Worm (Caenorhabditis elegans) whole organism, young adult: Measurements from ENCODE around the gene pat-6.
"Not testable (repeated sequence)": the region's sequence is repeated elsewhere in the genome, so short reads cannot be mapped to it uniquely, and the experiment has no call there.

ENCODE experiments used
- T07F8.4 ChIP-seq: sonication (generic microtip); optimal IDR thresholded peaks from 2 replicates; lab custom pipeline; 2016; ENCODE audit warnings: mild to moderate bottlenecking, missing genetic modification characterization, moderate library complexity, missing compliant biosample characterization
- ama-1 ChIP-seq, 3 experiments: fragments of 150-350 bp in 1 of 3; sonication (generic microtip) in 2 of 3; optimal IDR thresholded peaks; 2 replicates each; lab custom pipeline; 2014 to 2018; ENCODE audit warnings: missing biosample characterization in 2 of 3, missing genetic modification characterization in 2 of 3, missing genetic modification reagents in 2 of 3
- aptf-2 ChIP-seq: fragments of 200-800 bp; sonication (Bioruptor generic); conservative IDR thresholded peaks from 2 replicates; pipeline ENCODE4 v1.3.6; 2022; ENCODE audit warnings: missing genetic modification reagents, missing genetic modification characterization, missing compliant biosample characterization
- cebp-1 ChIP-seq, 2 experiments: fragments of 200-800 bp in 1 of 2; sonication (Bioruptor generic) in 1 of 2; sonication (generic microtip) in 1 of 2; IDR thresholded peaks in 1 of 2; optimal IDR thresholded peaks in 1 of 2; 2 replicates each; pipeline versions ENCODE4 v1.3.6 to Lab custom; 2017 to 2022; ENCODE audit warnings: missing compliant biosample characterization in 2 of 2, missing genetic modification characterization in 2 of 2, mild to moderate bottlenecking in 1 of 2, missing genetic modification reagents in 1 of 2, moderate library complexity in 1 of 2
- hsf-1 ChIP-seq: fragments of 200-800 bp; sonication (Bioruptor generic); IDR thresholded peaks from 2 replicates; pipeline ENCODE4 v1.3.6; 2022; ENCODE audit warnings: missing genetic modification reagents, missing genetic modification characterization, missing compliant biosample characterization
- lin-26 ChIP-seq: fragments of 200-800 bp; sonication (Bioruptor generic); IDR thresholded peaks from 2 replicates; pipeline ENCODE4 v1.3.6; 2022; ENCODE audit warnings: missing genetic modification reagents, missing genetic modification characterization, missing compliant biosample characterization
- lin-35 ChIP-seq, 3 experiments: fragments of 150-350 bp in 2 of 3; sonication (generic microtip) in 1 of 3; optimal IDR thresholded peaks; 2 replicates each; lab custom pipeline; 2014 to 2018; ENCODE audit warnings: missing biosample characterization in 3 of 3, missing genetic modification characterization in 3 of 3, missing genetic modification reagents in 3 of 3
- lsy-27 ChIP-seq: sonication (generic microtip); optimal IDR thresholded peaks from 2 replicates; lab custom pipeline; 2017; ENCODE audit warnings: missing genetic modification characterization, mild to moderate bottlenecking, missing compliant biosample characterization, antibody characterized with exemption, missing genotype, borderline replicate concordance; ENCODE audit not compliant: insufficient read depth
- madf-6 ChIP-seq: fragments of 200-800 bp; sonication (Bioruptor generic); IDR thresholded peaks from 2 replicates; pipeline ENCODE4 v1.3.6; 2022; ENCODE audit warnings: missing genetic modification reagents, missing genetic modification characterization, missing compliant biosample characterization
- snpc-4 ChIP-seq, 5 experiments: fragments of 150-350 bp in 1 of 5; sonication (generic microtip) in 4 of 5; optimal IDR thresholded peaks; 2 replicates each; lab custom pipeline; 2014 to 2018; ENCODE audit warnings: missing genetic modification characterization in 5 of 5, missing biosample characterization in 3 of 5, antibody characterized with exemption in 2 of 5, mild to moderate bottlenecking in 2 of 5, missing compliant biosample characterization in 2 of 5, missing genotype in 2 of 5, moderate library complexity in 2 of 5, missing genetic modification reagents in 1 of 5
- ztf-18 ChIP-seq: sonication (generic microtip); optimal IDR thresholded peaks from 2 replicates; lab custom pipeline; 2016; ENCODE audit warnings: missing genotype, mild to moderate bottlenecking, missing genetic modification characterization, missing compliant biosample characterization

DNA sequence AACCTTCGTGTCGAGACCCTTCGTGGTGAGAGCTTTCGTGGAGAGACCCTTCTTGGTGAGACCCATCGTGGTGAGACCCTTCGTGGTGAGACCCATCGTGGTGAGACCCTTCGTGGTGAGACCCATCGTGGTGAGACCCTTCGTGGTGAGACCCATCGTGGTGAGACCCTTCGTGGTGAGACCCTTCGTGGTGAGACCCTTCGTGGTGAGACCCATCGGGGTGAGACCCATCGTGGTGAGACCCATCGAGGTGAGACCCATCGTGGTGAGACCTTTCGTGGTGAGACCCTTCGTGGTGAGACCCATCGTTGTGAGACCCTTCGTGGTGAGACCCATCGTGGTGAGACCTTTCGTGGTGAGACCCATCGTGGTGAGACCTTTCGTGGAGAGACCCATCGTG, 17.2 kb upstream of the pat-6 start:
- not testable (repeated sequence) for TF ChIP-seq cebp-1 (GFP tag; IDR thresholded peaks at IDR 0.05; lab: Robert Waterston, UW); cebp-1 (tag; optimal IDR thresholded peaks at IDR 0.05; lab: Kevin White, UChicago); ztf-18 (tag; lab: Kevin White, UChicago); ama-1 (optimal IDR thresholded peaks at IDR 0.05; lab: Kevin White, UChicago); ama-1 (GFP tag; optimal IDR thresholded peaks at IDR 0.05; lab: Kevin White, UChicago); snpc-4 (GFP tag; optimal IDR thresholded peaks at IDR 0.05; lab: Kevin White, UChicago); snpc-4 (tag; optimal IDR thresholded peaks at IDR 0.05; lab: Kevin White, UChicago); lsy-27; lin-35 (GFP tag; optimal IDR thresholded peaks at IDR 0.05; lab: Kevin White, UChicago); T07F8.4 (tag; lab: Kevin White, UChicago); aptf-2; madf-6 (GFP tag; lab: Robert Waterston, UW); lin-26 (GFP tag; lab: Robert Waterston, UW); hsf-1 (GFP tag; lab: Robert Waterston, UW)
